Fruit fly (Drosophila melanogaster) whole organism, embryonic: ENCODE measurements around the gene Sc2.
A peak's percentile ranks its signal among the peaks of the same experiment; 100 is the strongest.

Experiments used
- Adf1 ChIP-seq: fragments of 200-800 bp; sonication (Bioruptor generic); IDR thresholded peaks from 2 replicates; pipeline ENCODE4 v1.3.6; 2022; ENCODE audit warnings: missing biosample characterization, missing genetic modification characterization
- CG11398 ChIP-seq: fragments of 200-800 bp; sonication (Bioruptor generic); optimal IDR thresholded peaks from 2 replicates; lab custom pipeline; 2016; ENCODE audit warnings: missing biosample characterization, missing genetic modification characterization
- CG11695 ChIP-seq: fragments of 200-800 bp; sonication (Bioruptor generic); IDR thresholded peaks from 3 replicates; pipeline ENCODE4 v1.3.6; 2022; ENCODE audit warnings: missing biosample characterization, missing genetic modification characterization
- CG11696 ChIP-seq: fragments of 200-800 bp; sonication (Bioruptor generic); IDR thresholded peaks from 2 replicates; pipeline ENCODE4 v1.3.6; 2022; ENCODE audit warnings: missing biosample characterization, missing genetic modification characterization
- CG12155 ChIP-seq: fragments of 200-800 bp; sonication (Bioruptor generic); optimal IDR thresholded peaks from 3 replicates; lab custom pipeline; 2016; ENCODE audit warnings: missing biosample characterization, missing genetic modification characterization
- CG12236 ChIP-seq: fragments of 200-800 bp; sonication (Bioruptor generic); optimal IDR thresholded peaks from 2 replicates; lab custom pipeline; 2016; ENCODE audit warnings: missing biosample characterization, missing genetic modification characterization
- CG13424 ChIP-seq: fragments of 200-800 bp; sonication (Bioruptor generic); optimal IDR thresholded peaks from 2 replicates; lab custom pipeline; 2019; ENCODE audit warnings: missing biosample characterization, mild to moderate bottlenecking, missing genetic modification characterization, moderate library complexity
- CG13624 ChIP-seq: fragments of 200-800 bp; sonication (Bioruptor generic); optimal IDR thresholded peaks from 2 replicates; lab custom pipeline; 2016; ENCODE audit warnings: missing biosample characterization, missing genetic modification characterization
- CG14860 ChIP-seq: fragments of 200-800 bp; sonication (Bioruptor generic); IDR thresholded peaks from 3 replicates; pipeline ENCODE4 v1.3.6; 2022; ENCODE audit warnings: missing biosample characterization, missing genetic modification characterization; ENCODE audit not compliant: partially characterized antibody
- CG1647 ChIP-seq: fragments of 200-800 bp; sonication (Bioruptor generic); optimal IDR thresholded peaks from 3 replicates; lab custom pipeline; 2016; ENCODE audit warnings: missing biosample characterization, missing genetic modification characterization
- CG17361 ChIP-seq: fragments of 200-800 bp; sonication (Bioruptor generic); IDR thresholded peaks from 3 replicates; pipeline ENCODE4 v1.3.6; 2022; ENCODE audit warnings: missing biosample characterization, missing genetic modification characterization
- CG1792 ChIP-seq: fragments of 200-800 bp; sonication (Bioruptor generic); optimal IDR thresholded peaks from 2 replicates; lab custom pipeline; 2016; ENCODE audit warnings: missing biosample characterization, missing genetic modification characterization
- CG30020 ChIP-seq: fragments of 200-800 bp; optimal IDR thresholded peaks from 2 replicates; lab custom pipeline; 2019; ENCODE audit warnings: missing biosample characterization, mild to moderate bottlenecking, missing genetic modification characterization, moderate library complexity
- CG8089 ChIP-seq: fragments of 200-800 bp; sonication (Bioruptor generic); optimal IDR thresholded peaks from 3 replicates; lab custom pipeline; 2016; ENCODE audit warnings: missing biosample characterization, missing genetic modification characterization
- CG8765 ChIP-seq: fragments of 200-800 bp; sonication (Bioruptor generic); IDR thresholded peaks from 2 replicates; pipeline ENCODE4 v1.3.6; 2022; ENCODE audit warnings: missing biosample characterization, missing genetic modification characterization
- CTCF ChIP-seq: fragments of 200-800 bp; sonication (Bioruptor generic); optimal IDR thresholded peaks from 2 replicates; lab custom pipeline; 2017; ENCODE audit warnings: missing biosample characterization, mild to moderate bottlenecking, missing genetic modification characterization, moderate library complexity
- Camta ChIP-seq: fragments of 200-800 bp; sonication (Bioruptor generic); optimal IDR thresholded peaks from 2 replicates; lab custom pipeline; 2016; ENCODE audit warnings: missing biosample characterization, missing genetic modification characterization
- Dll ChIP-seq: fragments of 200-800 bp; sonication (Bioruptor generic); IDR thresholded peaks from 4 replicates; pipeline ENCODE4 v1.3.6; 2022; ENCODE audit warnings: missing biosample characterization, missing genetic modification characterization; ENCODE audit not compliant: partially characterized antibody
- HHEX ChIP-seq: fragments of 200-800 bp; sonication (Bioruptor generic); optimal IDR thresholded peaks from 3 replicates; lab custom pipeline; 2017; ENCODE audit warnings: missing biosample characterization, mild to moderate bottlenecking, missing genetic modification characterization, missing genetic modification reagents
- Hr39 ChIP-seq: fragments of >200 bp; optimal IDR thresholded peaks from 2 replicates; lab custom pipeline; 2017
- Med ChIP-seq: fragments of 200-800 bp; sonication (Bioruptor generic); peaks from one replicate; lab custom pipeline; 2016; ENCODE audit warnings: missing biosample characterization, missing genetic modification characterization, mild to moderate bottlenecking, inconsistent platforms, moderate library complexity
- NK7.1 ChIP-seq: fragments of 200-800 bp; sonication (Bioruptor generic); optimal IDR thresholded peaks from 3 replicates; lab custom pipeline; 2016; ENCODE audit warnings: missing biosample characterization, missing genetic modification characterization
- Nf-YB ChIP-seq: fragments of 200-800 bp; sonication (Bioruptor generic); optimal IDR thresholded peaks from 3 replicates; lab custom pipeline; 2019; ENCODE audit warnings: missing biosample characterization, mild to moderate bottlenecking, missing genetic modification characterization, moderate library complexity
- Opbp ChIP-seq: fragments of 200-800 bp; sonication (Bioruptor generic); IDR thresholded peaks from 3 replicates; pipeline ENCODE4 v1.3.6; 2022; ENCODE audit warnings: missing biosample characterization, missing genetic modification characterization; ENCODE audit not compliant: partially characterized antibody
- Sry-δ ChIP-seq: fragments of 200-800 bp; sonication (Bioruptor generic); optimal IDR thresholded peaks from 2 replicates; lab custom pipeline; 2016; ENCODE audit warnings: missing biosample characterization, missing genetic modification characterization
- ac ChIP-seq: fragments of 200-800 bp; sonication (Bioruptor generic); optimal IDR thresholded peaks from 3 replicates; lab custom pipeline; 2017; ENCODE audit warnings: missing biosample characterization, mild to moderate bottlenecking, missing genetic modification characterization
- az2 ChIP-seq: fragments of 200-800 bp; sonication (Bioruptor generic); optimal IDR thresholded peaks from 3 replicates; lab custom pipeline; 2016; ENCODE audit warnings: missing biosample characterization, missing genetic modification characterization
- cg ChIP-seq: fragments of 200-800 bp; sonication (Bioruptor generic); optimal IDR thresholded peaks from 3 replicates; lab custom pipeline; 2019; ENCODE audit warnings: missing biosample characterization, mild to moderate bottlenecking, missing genetic modification characterization, moderate library complexity
- corto ChIP-seq: fragments of 200-800 bp; sonication (Bioruptor generic); optimal IDR thresholded peaks from 2 replicates; lab custom pipeline; 2016; ENCODE audit warnings: missing biosample characterization, mild to moderate bottlenecking, missing genetic modification characterization, moderate library complexity
- danr ChIP-seq: fragments of 200-800 bp; sonication (Bioruptor generic); IDR thresholded peaks from 2 replicates; pipeline ENCODE4 v1.3.6; 2022; ENCODE audit warnings: missing biosample characterization, missing genetic modification characterization
- fd96Cb ChIP-seq: fragments of 200-800 bp; sonication (Bioruptor generic); optimal IDR thresholded peaks from 2 replicates; lab custom pipeline; 2018; ENCODE audit warnings: missing biosample characterization, mild to moderate bottlenecking, missing genetic modification characterization, moderate library complexity
- gem ChIP-seq: fragments of 200-800 bp; sonication (Bioruptor generic); optimal IDR thresholded peaks from 2 replicates; lab custom pipeline; 2019; ENCODE audit warnings: missing biosample characterization, mild to moderate bottlenecking, missing genetic modification characterization, moderate library complexity
- gt ChIP-seq: fragments of 200-800 bp; sonication (Bioruptor generic); IDR thresholded peaks from 2 replicates; pipeline ENCODE4 v1.3.6; 2022; ENCODE audit warnings: missing biosample characterization, missing genetic modification characterization
- hth ChIP-seq: fragments of >200 bp; optimal IDR thresholded peaks from 2 replicates; lab custom pipeline; 2017; ENCODE audit warnings: inconsistent platforms
- insv ChIP-seq, 2 experiments: fragments of 200-800 bp; sonication (Bioruptor generic); optimal IDR thresholded peaks; 3 replicates each; lab custom pipeline; 2016 to 2018; ENCODE audit warnings: missing biosample characterization in 2 of 2, missing genetic modification characterization in 2 of 2
- jumu ChIP-seq: fragments of 200-800 bp; sonication (Bioruptor generic); optimal IDR thresholded peaks from 3 replicates; lab custom pipeline; 2016; ENCODE audit warnings: missing biosample characterization, missing genetic modification characterization
- kni ChIP-seq: fragments of 200-800 bp; sonication (Bioruptor generic); optimal IDR thresholded peaks from 3 replicates; lab custom pipeline; 2017; ENCODE audit warnings: mild to moderate bottlenecking, missing biosample characterization, missing genetic modification reagents, missing genetic modification characterization
- knrl ChIP-seq: fragments of 200-800 bp; sonication (Bioruptor generic); IDR thresholded peaks from 3 replicates; pipeline ENCODE4 v1.3.6; 2022; ENCODE audit warnings: missing biosample characterization, missing genetic modification characterization; ENCODE audit not compliant: partially characterized antibody
- lmd ChIP-seq: fragments of 200-800 bp; sonication (Bioruptor generic); IDR thresholded peaks from 2 replicates; pipeline ENCODE4 v1.3.6; 2022; ENCODE audit warnings: missing biosample characterization, missing genetic modification characterization
- pan ChIP-seq, 4 experiments: fragments of >200 bp in 3 of 4; fragments of 200-800 bp in 1 of 4; sonication (Bioruptor generic) in 1 of 4; optimal IDR thresholded peaks in 3 of 4; IDR thresholded peaks in 1 of 4; 2 replicates each; pipeline versions ENCODE4 v1.3.6 to Lab custom; 2017 to 2022; ENCODE audit warnings: missing biosample characterization in 2 of 4, missing genetic modification characterization in 2 of 4, mixed read lengths in 1 of 4
- pfk ChIP-seq: fragments of 200-800 bp; sonication (Bioruptor generic); optimal IDR thresholded peaks from 2 replicates; lab custom pipeline; 2018; ENCODE audit warnings: missing biosample characterization, mild to moderate bottlenecking, missing genetic modification characterization, moderate library complexity
- pnt ChIP-seq: fragments of 200-800 bp; sonication (Bioruptor generic); optimal IDR thresholded peaks from 3 replicates; lab custom pipeline; 2016; ENCODE audit warnings: missing biosample characterization, missing genetic modification characterization
- psq ChIP-seq: fragments of 200-800 bp; sonication (Bioruptor generic); optimal IDR thresholded peaks from 2 replicates; lab custom pipeline; 2017; ENCODE audit warnings: missing biosample characterization, missing genetic modification characterization
- sr ChIP-seq: fragments of 200-800 bp; sonication (Bioruptor generic); IDR thresholded peaks from 3 replicates; pipeline ENCODE4 v1.3.6; 2022; ENCODE audit warnings: missing biosample characterization, missing genetic modification characterization
- tin ChIP-seq: fragments of 200-800 bp; sonication (Bioruptor generic); optimal IDR thresholded peaks from 3 replicates; lab custom pipeline; 2016; ENCODE audit warnings: missing biosample characterization, missing genetic modification characterization
- tll ChIP-seq, 2 experiments: fragments of 200-800 bp in 1 of 2; fragments of >200 bp in 1 of 2; sonication (Bioruptor generic) in 1 of 2; optimal IDR thresholded peaks; 2 replicates each; lab custom pipeline; 2017 to 2019; ENCODE audit warnings: missing biosample characterization in 2 of 2, missing genetic modification characterization in 2 of 2, mild to moderate bottlenecking in 1 of 2, moderate library complexity in 1 of 2
- trh ChIP-seq: fragments of 200-800 bp; sonication (Bioruptor generic); optimal IDR thresholded peaks from 2 replicates; lab custom pipeline; 2016; ENCODE audit warnings: missing biosample characterization, missing genetic modification characterization
- tx ChIP-seq: fragments of 200-800 bp; sonication (Bioruptor generic); optimal IDR thresholded peaks from 2 replicates; lab custom pipeline; 2016; ENCODE audit warnings: missing biosample characterization, missing genetic modification characterization
- unc-4 ChIP-seq: fragments of 200-800 bp; sonication (Bioruptor generic); IDR thresholded peaks from 2 replicates; pipeline ENCODE4 v1.3.6; 2022; ENCODE audit warnings: missing biosample characterization, missing genetic modification characterization; ENCODE audit not compliant: partially characterized antibody
- usp ChIP-seq: fragments of >200 bp; optimal IDR thresholded peaks from 2 replicates; lab custom pipeline; 2017; ENCODE audit warnings: missing biosample characterization, missing genetic modification characterization

Sc2 gene

DNA sequence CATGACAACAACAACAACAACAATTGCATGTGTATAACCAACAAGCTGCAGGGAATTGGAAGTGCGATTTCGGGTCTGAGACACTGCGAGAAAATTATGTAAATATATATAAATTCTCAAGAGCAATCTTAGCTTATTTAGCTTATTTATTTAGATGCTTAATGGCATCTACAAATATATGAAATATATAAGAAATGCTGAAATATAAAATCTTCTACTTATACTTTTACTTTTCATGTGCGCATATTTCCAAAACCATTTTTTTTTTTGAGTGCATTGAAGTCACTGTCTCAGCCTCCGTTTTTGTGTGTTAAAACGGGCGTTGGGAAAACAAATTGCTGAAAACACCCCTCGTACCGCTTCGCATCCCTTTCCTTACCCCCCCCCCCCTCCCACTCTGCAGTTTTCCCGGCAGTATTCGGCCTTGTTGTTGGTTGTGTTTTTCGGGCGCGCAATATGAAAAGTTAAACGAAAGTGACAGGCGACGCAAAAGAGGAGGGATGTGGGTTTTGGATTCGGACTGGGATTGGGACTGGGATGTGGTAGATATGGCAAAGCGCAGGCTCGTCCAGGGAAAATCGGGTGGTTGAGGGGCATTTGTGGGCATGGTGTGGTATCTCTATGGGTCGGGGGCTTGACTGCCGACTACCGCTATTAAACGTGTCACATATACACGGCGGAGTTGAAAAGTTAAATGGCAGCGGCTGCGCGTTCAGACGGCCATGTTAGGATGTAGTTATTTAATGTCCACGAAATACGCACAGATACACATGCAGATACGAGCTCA is 47.9 kb upstream of the Sc2 start (continued):
- TF ChIP-seq CG11398 (GFP tag; lab: Kevin White, UChicago) = no peak
- no peak for TF ChIP-seq hth (lab: Kevin White, UChicago)
- TF ChIP-seq CG14860 = no peak
- peak; percentile 63 for TF ChIP-seq CG13424
- peak; percentile 69 for TF ChIP-seq az2 (GFP tag; lab: Kevin White, UChicago)
- peak; percentile 35; the same call in 1 of the 3 replicates for TF ChIP-seq Opbp (GFP tag; lab: Robert Waterston, UW)
- TF ChIP-seq CG8765 (GFP tag; lab: Robert Waterston, UW) = no peak; the same call in 1 of the 2 replicates
- no peak for TF ChIP-seq Sry-δ (GFP tag; lab: Kevin White, UChicago)
- 0 out of 2 replicates have a peak, but pooled peaks have one; percentile 22 for TF ChIP-seq CG11696 (GFP tag; lab: Robert Waterston, UW)
- no peak for TF ChIP-seq unc-4 (GFP tag; lab: Robert Waterston, UW)
- no peak for TF ChIP-seq CG13624
- TF ChIP-seq CG1647 (GFP tag; lab: Kevin White, UChicago) = no peak
- TF ChIP-seq Med (GFP tag; lab: Kevin White, UChicago) = peak; percentile 39
- peak; percentile 41 for TF ChIP-seq fd96Cb (tag; lab: Kevin White, UChicago)
- peak; percentile 49 for TF ChIP-seq cg (GFP tag; lab: Kevin White, UChicago)
- TF ChIP-seq pnt = no peak
- peak; percentile 47; the same call in 1 of the 2 replicates for TF ChIP-seq lmd (GFP tag; lab: Robert Waterston, UW)
- TF ChIP-seq NK7.1 (GFP tag; lab: Kevin White, UChicago) = no peak
- TF ChIP-seq sr = no peak
- TF ChIP-seq Nf-YB = peak; percentile 82
- TF ChIP-seq Adf1 (GFP tag; lab: Robert Waterston, UW) = no peak
- TF ChIP-seq CG1792 (GFP tag; lab: Kevin White, UChicago) = no peak
- TF ChIP-seq HHEX (GFP tag; lab: Kevin White, UChicago) = no peak
- no peak for TF ChIP-seq danr (GFP tag; lab: Robert Waterston, UW)
- peak; percentile 1 for TF ChIP-seq Camta (GFP tag; lab: Kevin White, UChicago)
- TF ChIP-seq CG30020 = no peak
- TF ChIP-seq gem (tag; lab: Kevin White, UChicago) = peak; percentile 80
- TF ChIP-seq gt (GFP tag; lab: Robert Waterston, UW) = no peak
- TF ChIP-seq knrl (GFP tag; lab: Robert Waterston, UW) = no peak
- TF ChIP-seq psq (GFP tag; lab: Kevin White, UChicago) = no peak
- no peak for TF ChIP-seq Dll (GFP tag; lab: Robert Waterston, UW)
- TF ChIP-seq insv (GFP tag; optimal IDR thresholded peaks at IDR 0.05; lab: Kevin White, UChicago) = no peak
- no peak for TF ChIP-seq pan (optimal IDR thresholded peaks at IDR 0.05; lab: Kevin White, UChicago)
- TF ChIP-seq pan (GFP tag; optimal IDR thresholded peaks at IDR 0.05 in 1 of 2, IDR thresholded peaks at IDR 0.05 in 1 of 2) = no peak
- no peak for TF ChIP-seq Hr39 (lab: Kevin White, UChicago)
- TF ChIP-seq pfk (GFP tag; lab: Kevin White, UChicago) = no peak
- TF ChIP-seq usp = no peak
- no peak for TF ChIP-seq tx (GFP tag; lab: Kevin White, UChicago)
- TF ChIP-seq tll (GFP tag; optimal IDR thresholded peaks at IDR 0.05; lab: Kevin White, UChicago) = peak in 1 of 2 experiments; percentile 94
- peak; percentile 66; the same call in 2 of the 3 replicates for TF ChIP-seq CG17361
- TF ChIP-seq CG8089 = no peak
- TF ChIP-seq jumu = no peak
- peak; percentile 33 for TF ChIP-seq tin (GFP tag; lab: Kevin White, UChicago)
- TF ChIP-seq CG12236 = no peak
- no peak for TF ChIP-seq corto (GFP tag; lab: Kevin White, UChicago)
- no peak for TF ChIP-seq kni (GFP tag; lab: Kevin White, UChicago)
- TF ChIP-seq CTCF (GFP tag; lab: Kevin White, UChicago) = no peak
- TF ChIP-seq CG12155 (GFP tag; lab: Kevin White, UChicago) = peak; percentile 13
- TF ChIP-seq CG11695 (GFP tag; lab: Robert Waterston, UW) = peak; percentile 65; the same call in 1 of the 3 replicates
- no peak for TF ChIP-seq ac (GFP tag; lab: Kevin White, UChicago)
- TF ChIP-seq trh (GFP tag; lab: Kevin White, UChicago) = no peak
